Fruit fly (Drosophila melanogaster): ENCODE measurements around the gene Herc4.
A peak's percentile ranks its signal among the peaks of the same experiment; 100 is the strongest.

The Herc4 gene

DNA sequence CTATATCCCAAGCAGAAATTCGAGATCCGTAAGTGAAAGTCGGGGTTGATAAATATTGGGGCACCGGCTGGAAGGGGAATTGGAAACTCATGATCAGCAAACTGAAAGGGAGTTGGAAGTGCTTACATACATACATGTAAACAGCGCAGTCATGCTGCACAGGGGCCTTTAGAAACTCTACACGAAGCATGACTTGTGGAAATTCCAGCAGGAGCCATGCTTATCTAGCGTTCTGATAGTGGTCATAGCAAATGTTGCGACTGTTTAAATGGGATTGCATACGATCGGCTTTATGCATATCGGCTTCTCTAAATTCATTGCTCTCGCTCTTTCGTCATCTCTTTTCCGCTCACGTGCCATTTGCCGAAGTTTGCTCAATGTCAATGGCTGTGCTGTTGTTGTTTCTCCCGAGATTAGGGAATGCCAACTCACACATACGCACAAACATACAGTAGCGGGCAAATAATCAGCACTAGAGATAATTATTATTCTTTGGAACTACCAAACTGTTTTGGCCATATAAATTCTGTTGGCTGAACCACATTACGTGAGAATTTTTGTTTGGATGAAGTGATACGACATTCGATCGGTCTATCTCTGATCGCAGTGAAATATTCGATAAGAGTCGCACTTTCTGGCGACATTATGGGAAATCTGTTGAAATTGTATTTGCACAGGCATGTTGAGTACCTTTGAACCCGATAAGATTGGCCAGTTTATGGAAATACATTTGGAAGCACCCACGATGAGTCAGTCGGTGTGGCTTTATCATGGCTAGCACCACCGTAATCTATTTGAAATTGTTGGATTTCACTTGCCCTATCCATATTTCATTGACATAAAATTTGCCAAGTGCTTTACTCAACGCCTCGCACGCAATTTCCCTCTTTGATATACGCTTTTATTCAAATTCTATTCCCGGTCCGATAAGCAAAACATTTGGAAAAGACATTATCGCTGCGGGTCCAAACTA lies 22.8 kb downstream of the Herc4 start (continued):
- TF ChIP-seq CG15336 (GFP tag; IDR thresholded peaks at IDR 0.05) (peak; percentile 27; the same call in 1 of the 2 replicates), CG10631 (GFP tag; optimal IDR thresholded peaks at IDR 0.05) (no peak), Lpt (GFP tag; optimal IDR thresholded peaks at IDR 0.05) (no peak), pdm3 (GFP tag; optimal IDR thresholded peaks at IDR 0.05) (no peak), Sox14 (GFP tag; optimal IDR thresholded peaks at IDR 0.05) (no peak), CG4318 (GFP tag; optimal IDR thresholded peaks at IDR 0.05) (no peak)

DNA sequence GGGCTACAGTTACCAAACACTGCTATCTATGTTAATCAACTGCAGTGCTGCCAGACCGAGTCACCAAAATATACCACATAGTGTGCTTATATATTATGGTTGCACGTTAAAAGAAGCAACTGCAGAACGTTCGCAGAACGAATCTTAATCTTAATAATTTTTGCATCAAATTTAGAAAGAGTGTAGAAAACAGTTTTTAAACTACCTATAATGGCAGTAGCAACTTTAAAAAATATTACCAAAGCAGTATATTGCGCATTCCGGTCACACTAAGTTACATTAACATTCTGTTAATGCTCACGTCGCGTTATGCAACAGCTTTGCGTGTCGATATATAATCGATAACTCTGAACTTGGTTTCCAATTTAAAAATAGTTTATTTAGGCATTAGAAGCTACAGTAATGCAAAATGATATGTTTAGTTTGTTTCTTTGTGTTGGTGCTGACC lies 28.7 kb downstream of the Herc4 start, which contains the start of gene indra:
Gene indra, minus strand, starts transcription at position 271 of the 448 bp plus-strand sequence.
- TF ChIP-seq Eip75B (GFP tag; optimal IDR thresholded peaks at IDR 0.05) (no peak), CG11902 (GFP tag; optimal IDR thresholded peaks at IDR 0.05) (peak; percentile 47), Ets21C (GFP tag; optimal IDR thresholded peaks at IDR 0.05) (no peak), CG8119 (GFP tag; IDR thresholded peaks at IDR 0.05) (0 out of 3 replicates have a peak, but pooled peaks have one; percentile 28), CG10631 (GFP tag; optimal IDR thresholded peaks at IDR 0.05) (no peak), CG7368 (GFP tag; optimal IDR thresholded peaks at IDR 0.05) (no peak), eg (GFP tag; IDR thresholded peaks at IDR 0.05) (peak; percentile 48; the same call in 2 of the 3 replicates), Smox (GFP tag; optimal IDR thresholded peaks at IDR 0.05) (no peak), CG6163 (GFP tag; IDR thresholded peaks at IDR 0.05) (peak; percentile 48; the same call in 1 of the 3 replicates), CG16779 (tag; optimal IDR thresholded peaks at IDR 0.05) (no peak), fd85E (GFP tag; optimal IDR thresholded peaks at IDR 0.05) (no peak), CG11294 (GFP tag; IDR thresholded peaks at IDR 0.05) (0 out of 2 replicates have a peak, but pooled peaks have one; percentile 36), lz (GFP tag; optimal IDR thresholded peaks at IDR 0.05) (peak; percentile 64), Sox15 (GFP tag; optimal IDR thresholded peaks at IDR 0.05) (peak; percentile 38), Eip93F (GFP tag; optimal IDR thresholded peaks at IDR 0.05) (no peak), ss (GFP tag; optimal IDR thresholded peaks at IDR 0.05) (peak in 1 of 2 experiments; percentile 11), fkh (GFP tag; optimal IDR thresholded peaks at IDR 0.05) (peak; percentile 43), Hr38 (GFP tag; optimal IDR thresholded peaks at IDR 0.05) (no peak), spab (GFP tag; optimal IDR thresholded peaks at IDR 0.05) (no peak), cyc (GFP tag; optimal IDR thresholded peaks at IDR 0.05) (peak; percentile 66), svp (GFP tag) (peak; percentile 70), salr (GFP tag; optimal IDR thresholded peaks at IDR 0.05) (no peak), Sox14 (GFP tag; optimal IDR thresholded peaks at IDR 0.05) (peak; percentile 66), CG6854 (GFP tag; optimal IDR thresholded peaks at IDR 0.05) (no peak), vri (GFP tag; optimal IDR thresholded peaks at IDR 0.05) (peak; percentile 94), acj6 (GFP tag; optimal IDR thresholded peaks at IDR 0.05) (no peak), CG8319 (GFP tag; optimal IDR thresholded peaks at IDR 0.05) (no peak), CG11762 (GFP tag; optimal IDR thresholded peaks at IDR 0.05; ENCODE audit: insufficient read depth) (peak; percentile 7), Gug (GFP tag; IDR thresholded peaks at IDR 0.05) (0 out of 2 replicates have a peak, but pooled peaks have one; percentile 26), CG31627 (GFP tag; optimal IDR thresholded peaks at IDR 0.05) (peak; percentile 77), OdsH (GFP tag; optimal IDR thresholded peaks at IDR 0.05) (no peak), Eip78C (GFP tag) (peak; percentile 71), CG3032 (tag; optimal IDR thresholded peaks at IDR 0.05) (peak; percentile 49), Ets96B (tag; optimal IDR thresholded peaks at IDR 0.05) (peak; percentile 47), fd59A (GFP tag; optimal IDR thresholded peaks at IDR 0.05) (no peak), pdm3 (GFP tag; optimal IDR thresholded peaks at IDR 0.05) (no peak), CG6792 (GFP tag; optimal IDR thresholded peaks at IDR 0.05) (peak; percentile 46), CG34406 (GFP tag; optimal IDR thresholded peaks at IDR 0.05) (no peak), esn (GFP tag; optimal IDR thresholded peaks at IDR 0.05) (peak; percentile 76)
